Fruit fly (Drosophila melanogaster): ENCODE measurements around the gene CG12994.

CG12994 gene

DNA sequence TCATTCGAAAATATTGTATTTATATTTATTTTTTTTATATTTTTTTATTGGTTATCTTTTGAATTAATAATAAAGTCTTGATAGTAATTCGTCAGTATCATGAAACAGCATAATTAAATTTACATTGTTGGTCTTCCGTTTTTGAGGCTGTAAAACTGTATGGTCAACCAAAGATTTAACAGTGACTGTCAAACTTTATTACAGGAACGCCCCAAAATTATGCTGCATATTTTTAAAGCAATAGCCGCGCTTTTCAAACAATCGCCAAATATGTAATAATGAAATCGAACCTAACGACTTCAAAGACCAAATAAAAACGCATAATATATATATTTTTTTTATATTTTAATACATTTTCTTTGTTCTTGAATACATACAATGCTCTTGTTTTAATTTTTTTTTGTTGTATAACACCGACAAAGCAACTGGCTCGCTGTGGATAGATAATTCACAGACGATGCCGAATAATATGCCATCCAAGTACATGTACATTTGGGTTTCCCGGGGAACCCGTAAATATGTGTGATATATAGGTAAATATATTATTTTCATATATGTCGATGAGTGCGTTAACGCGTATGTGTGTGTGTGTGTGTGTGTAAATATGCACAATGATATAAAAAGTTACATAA, 12.2 kb upstream of the CG12994 start:
- TF ChIP-seq noc (tag; optimal IDR thresholded peaks at IDR 0.05), result no peak

DNA sequence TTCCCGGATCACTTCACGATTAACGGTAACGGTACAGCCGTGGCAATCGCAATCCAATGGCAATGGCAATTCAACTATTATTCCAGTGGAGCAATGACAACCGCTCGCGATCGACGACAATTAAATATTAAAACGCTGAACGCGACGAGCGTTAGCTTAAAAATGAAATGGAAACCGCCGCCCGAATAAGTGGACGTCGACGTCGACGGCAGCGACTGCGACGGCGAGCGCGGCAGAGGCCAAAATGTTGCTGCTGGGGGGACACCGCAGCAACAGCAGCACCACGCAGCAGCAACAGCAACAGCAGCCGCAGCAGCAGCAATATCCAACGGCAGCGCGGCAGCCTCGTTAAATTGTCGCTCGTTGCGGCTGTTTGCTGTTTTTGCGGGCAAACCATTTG, 8.6 kb upstream of the CG12994 start, which contains the start of gene CG8568:
Gene CG8568, minus strand, starts transcription at position 101 of the 400 bp plus-strand sequence.
- TF ChIP-seq noc (tag; optimal IDR thresholded peaks at IDR 0.05), result no peak

- no peak for TF ChIP-seq noc (tag; optimal IDR thresholded peaks at IDR 0.05)
Measured at dm6 chrX:17448674-17449073, 4.9 kb upstream of the CG12994 start, which contains the start of gene p-cup. Gene p-cup, minus strand, starts transcription at chrX:17448774.

DNA sequence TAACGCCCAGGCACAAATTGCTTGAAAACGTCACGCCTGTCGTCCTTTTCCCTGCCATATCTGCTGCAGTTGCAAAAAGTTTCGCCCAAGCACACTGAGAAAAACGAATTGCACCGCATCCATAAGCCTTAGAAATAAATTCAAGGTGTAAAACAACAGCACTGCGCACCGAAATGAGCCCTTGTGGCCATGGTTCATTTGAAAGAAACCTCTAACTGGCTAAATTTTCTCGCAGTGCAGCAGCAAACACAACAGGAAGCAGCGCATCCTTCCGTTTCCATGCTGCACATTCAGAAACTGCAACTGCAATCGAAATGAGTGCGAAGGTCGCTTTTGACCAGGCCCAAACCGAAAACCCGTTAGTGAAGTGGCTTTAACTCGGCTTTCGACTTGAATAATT, 19.4 kb downstream of the CG12994 start:
- TF ChIP-seq noc (tag; optimal IDR thresholded peaks at IDR 0.05), result no peak

DNA sequence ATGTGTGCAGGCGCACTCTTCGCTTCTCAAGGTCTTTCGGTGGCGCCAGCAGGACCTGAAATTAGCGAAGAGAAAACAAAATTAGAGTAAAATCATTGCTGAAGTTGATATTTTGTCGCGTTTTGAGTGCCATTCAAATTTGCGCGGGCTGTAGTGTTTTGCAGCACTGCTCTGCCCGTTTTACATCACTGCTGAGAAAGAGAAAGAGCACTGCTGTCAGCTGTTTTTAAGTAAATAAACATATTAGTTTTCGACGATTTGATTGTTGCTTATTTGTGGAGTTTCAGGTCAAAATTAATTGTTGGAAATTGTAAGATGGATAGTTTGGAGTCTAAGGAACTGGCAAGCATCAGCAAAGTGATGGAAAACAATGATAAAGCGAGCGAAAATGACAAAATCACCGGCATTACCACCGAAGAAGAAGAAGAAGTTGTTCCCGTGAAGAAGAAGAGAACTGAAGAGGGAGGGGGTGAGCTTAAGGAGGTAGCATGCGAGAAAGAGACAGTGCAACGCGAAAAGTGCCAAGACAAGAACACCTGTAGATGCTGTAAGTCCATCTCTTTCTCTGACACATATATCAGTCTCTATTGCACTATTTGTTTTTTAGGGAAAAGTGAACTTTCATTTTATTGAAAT, 20.4 kb downstream of the CG12994 start, which contains the start of gene ENGase:
Gene ENGase, plus strand, starts transcription at position 282 of the 636 bp plus-strand sequence.
- no peak for TF ChIP-seq noc (tag; optimal IDR thresholded peaks at IDR 0.05)

DNA sequence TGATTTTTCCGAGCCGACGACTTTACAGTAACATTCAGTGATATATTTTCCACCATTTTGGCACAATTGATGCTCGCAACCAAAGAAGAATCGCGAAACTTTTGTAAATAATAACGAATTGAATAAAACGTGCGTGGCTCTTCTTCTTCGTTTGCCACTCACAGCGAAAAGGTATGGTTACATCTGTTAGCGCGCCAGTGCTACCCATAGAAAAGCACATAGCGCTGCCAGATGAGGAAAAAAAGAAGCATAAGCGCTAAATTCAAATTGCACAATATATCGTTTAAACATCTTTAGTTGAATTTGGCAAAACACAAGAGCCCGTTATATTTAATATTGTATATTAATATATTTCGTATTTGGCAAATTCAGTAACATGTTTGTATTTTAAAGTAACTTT, 21.8 kb downstream of the CG12994 start, which contains the start of gene CG8611:
Gene CG8611, minus strand, starts transcription at position 159 of the 400 bp plus-strand sequence.
- no peak for TF ChIP-seq noc (tag; optimal IDR thresholded peaks at IDR 0.05)

dm6 chrX:17407737-17408136, 36.1 kb downstream of the CG12994 start:
- no peak for TF ChIP-seq noc (tag; optimal IDR thresholded peaks at IDR 0.05)

DNA sequence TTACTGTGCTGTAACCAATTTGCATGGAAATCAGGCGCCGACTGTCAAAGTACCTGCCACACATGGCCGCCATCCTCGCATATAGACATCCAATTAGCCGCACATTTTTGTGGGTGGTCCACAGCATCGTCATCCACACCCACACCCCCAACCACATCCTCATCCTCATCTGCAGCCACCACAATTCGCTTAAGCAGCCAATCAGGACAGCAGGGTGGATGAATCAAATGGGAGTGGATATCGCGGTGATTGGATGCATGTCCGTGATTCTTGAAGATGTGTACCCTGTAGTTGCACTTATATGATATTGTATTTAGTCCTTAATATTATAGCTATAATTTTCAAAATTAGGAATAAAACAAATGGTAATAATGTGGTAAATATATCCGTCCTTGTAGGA, 38.9 kb downstream of the CG12994 start:
- TF ChIP-seq noc (tag; optimal IDR thresholded peaks at IDR 0.05), result no peak

DNA sequence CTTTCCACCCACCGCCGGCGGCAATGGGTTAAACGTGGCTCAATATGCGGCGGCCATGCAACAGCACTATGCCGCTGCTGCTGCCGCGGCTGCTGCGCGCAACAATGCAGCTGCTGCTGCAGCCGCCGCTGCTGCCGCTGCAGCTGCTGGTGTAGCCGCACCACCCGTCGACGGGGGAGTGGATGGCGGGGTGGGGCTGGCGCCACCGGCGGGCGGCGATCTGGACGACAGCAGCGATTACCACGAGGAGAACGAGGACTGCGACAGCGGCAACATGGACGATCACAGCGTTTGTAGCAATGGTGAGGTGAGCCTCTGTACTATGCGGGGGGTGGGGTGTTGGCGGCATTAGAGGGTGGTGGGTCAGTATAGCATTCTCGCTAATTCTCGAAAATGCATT, 45.6 kb downstream of the CG12994 start:
- TF ChIP-seq noc (tag; optimal IDR thresholded peaks at IDR 0.05), result no peak

dm6 chrX:17397103-17397711, 46.6 kb downstream of the CG12994 start, which contains the start of gene B-H1:
Gene B-H1, plus strand, starts transcription at chrX:17397478.
- no peak for TF ChIP-seq noc (tag; optimal IDR thresholded peaks at IDR 0.05)

dm6 chrX:17382995-17383394, 60.8 kb downstream of the CG12994 start:
- TF ChIP-seq noc (tag; optimal IDR thresholded peaks at IDR 0.05), result no peak

DNA sequence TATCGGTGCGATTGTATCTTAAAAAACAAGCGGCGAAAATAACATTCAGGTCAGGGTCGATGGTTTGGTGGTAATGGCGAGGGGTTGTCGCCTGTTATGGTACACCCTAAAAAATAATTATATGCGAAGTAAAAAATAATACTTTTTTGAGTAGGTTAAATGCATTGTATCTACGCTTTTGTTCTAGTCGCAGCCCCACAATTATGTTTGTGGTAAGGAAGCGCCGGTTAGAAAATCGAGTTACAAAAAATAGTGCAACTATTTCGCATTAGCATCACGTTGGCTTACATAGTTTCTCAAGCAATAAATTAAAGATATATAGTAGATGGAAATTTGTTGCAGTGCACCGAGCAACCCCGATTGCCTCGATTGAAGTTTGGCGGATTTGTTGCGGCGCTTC, 64.4 kb downstream of the CG12994 start:
- TF ChIP-seq noc (tag; optimal IDR thresholded peaks at IDR 0.05), result no peak
